Fruit fly (Drosophila melanogaster) whole organism, wandering third instar larva: ENCODE results near the gene Jhbp1.

Experiments used
- HLH106 ChIP-seq: fragments of 200-800 bp; optimal IDR thresholded peaks from 3 replicates; lab custom pipeline; 2019; ENCODE audit warnings: missing biosample characterization, mild to moderate bottlenecking, missing genetic modification characterization, moderate library complexity
- br ChIP-seq: fragments of 200-800 bp; sonication (Bioruptor generic); optimal IDR thresholded peaks from 2 replicates; lab custom pipeline; 2016; ENCODE audit warnings: missing biosample characterization, missing genetic modification characterization

- TF ChIP-seq HLH106 (tag; lab: Kevin White, UChicago) = no peak
- no peak for TF ChIP-seq br
Observed at dm6 chr3R:5014689-5015088, 49.4 kb downstream of the Jhbp1 start.
